Fruit fly (Drosophila melanogaster): ENCODE results near the gene Mpp6.

Gene Mpp6

dm6 chr2L:21107651-21108489, 48.2 kb upstream of the Mpp6 start (continued):
- TF ChIP-seq esg (GFP tag; conservative IDR thresholded peaks at IDR 0.05) = no peak
- TF ChIP-seq Ssrp (tag; optimal IDR thresholded peaks at IDR 0.05) = no peak
- no peak for TF ChIP-seq gfzf (GFP tag; optimal IDR thresholded peaks at IDR 0.05)
- no peak for TF ChIP-seq jing (GFP tag; optimal IDR thresholded peaks at IDR 0.05)
- TF ChIP-seq onecut (GFP tag; IDR thresholded peaks at IDR 0.05) = no peak
- no peak for TF ChIP-seq dysf (GFP tag; IDR thresholded peaks at IDR 0.05)
- TF ChIP-seq ro (GFP tag; IDR thresholded peaks at IDR 0.05) = no peak
- TF ChIP-seq CG9817 (tag; optimal IDR thresholded peaks at IDR 0.05) = no peak
- no peak for TF ChIP-seq Vsx1 (GFP tag; optimal IDR thresholded peaks at IDR 0.05)
- no peak for TF ChIP-seq Bdp1 (GFP tag; optimal IDR thresholded peaks at IDR 0.05)
- no peak for TF ChIP-seq rib (GFP tag; IDR thresholded peaks at IDR 0.05)
- TF ChIP-seq cad (GFP tag; optimal IDR thresholded peaks at IDR 0.05) = no peak
- TF ChIP-seq CG13296 (GFP tag; optimal IDR thresholded peaks at IDR 0.05) = no peak
- TF ChIP-seq CG6272 (GFP tag; IDR thresholded peaks at IDR 0.05) = no peak
- no peak for TF ChIP-seq CG12391 (tag; optimal IDR thresholded peaks at IDR 0.05)
- TF ChIP-seq CG1529 (GFP tag; optimal IDR thresholded peaks at IDR 0.05) = no peak
- no peak for TF ChIP-seq Dad (GFP tag; optimal IDR thresholded peaks at IDR 0.05)
- TF ChIP-seq CG34376 (GFP tag; optimal IDR thresholded peaks at IDR 0.05) = no peak
- no peak for TF ChIP-seq CG1792 (GFP tag; optimal IDR thresholded peaks at IDR 0.05)
- TF ChIP-seq CG9797 (GFP tag; optimal IDR thresholded peaks at IDR 0.05) = no peak
- TF ChIP-seq Atf-2 (GFP tag; optimal IDR thresholded peaks at IDR 0.05) = no peak
- TF ChIP-seq CG7839 (tag; optimal IDR thresholded peaks at IDR 0.05) = no peak
- TF ChIP-seq so (GFP tag; IDR thresholded peaks at IDR 0.05) = no peak
- TF ChIP-seq kah (GFP tag; optimal IDR thresholded peaks at IDR 0.05) = no peak
- no peak for TF ChIP-seq NK7.1 (GFP tag; optimal IDR thresholded peaks at IDR 0.05)
- TF ChIP-seq Fer3 (tag; optimal IDR thresholded peaks at IDR 0.05) = no peak
- TF ChIP-seq fd64A (GFP tag; optimal IDR thresholded peaks at IDR 0.05) = no peak
- no peak for TF ChIP-seq CG14710 (tag; optimal IDR thresholded peaks at IDR 0.05)
- TF ChIP-seq dimm (GFP tag; IDR thresholded peaks at IDR 0.05) = no peak
- no peak for TF ChIP-seq pum (GFP tag; optimal IDR thresholded peaks at IDR 0.05)
- TF ChIP-seq CG30431 (GFP tag; optimal IDR thresholded peaks at IDR 0.05) = no peak
- no peak for TF ChIP-seq CG13775 (GFP tag; optimal IDR thresholded peaks at IDR 0.05)
- TF ChIP-seq otp (GFP tag; IDR thresholded peaks at IDR 0.05) = no peak
- TF ChIP-seq CG4328 (GFP tag; optimal IDR thresholded peaks at IDR 0.05) = no peak
- TF ChIP-seq lov (optimal IDR thresholded peaks at IDR 0.05) = no peak
- TF ChIP-seq lov (GFP tag; IDR thresholded peaks at IDR 0.05) = no peak
- no peak for TF ChIP-seq CG10979 (tag; optimal IDR thresholded peaks at IDR 0.05)
- no peak for TF ChIP-seq pita (GFP tag; optimal IDR thresholded peaks at IDR 0.05)
- TF ChIP-seq Rfx (GFP tag; IDR thresholded peaks at IDR 0.05) = 0 out of 2 replicates have a peak, but pooled peaks have one; percentile 24
- TF ChIP-seq lilli (GFP tag; optimal IDR thresholded peaks at IDR 0.05) = no peak
- no peak for TF ChIP-seq mam (GFP tag; optimal IDR thresholded peaks at IDR 0.05)
- no peak for TF ChIP-seq sug (tag; optimal IDR thresholded peaks at IDR 0.05)
- TF ChIP-seq Sry-δ (GFP tag; optimal IDR thresholded peaks at IDR 0.05) = no peak
- TF ChIP-seq pros (GFP tag; optimal IDR thresholded peaks at IDR 0.05) = no peak
- TF ChIP-seq MESR4 (GFP tag; optimal IDR thresholded peaks at IDR 0.05) = no peak
- TF ChIP-seq Taf1 (GFP tag; IDR thresholded peaks at IDR 0.05) = no peak
- TF ChIP-seq cwo (GFP tag; optimal IDR thresholded peaks at IDR 0.05) = peak; percentile 51
- TF ChIP-seq CG7786 (GFP tag; optimal IDR thresholded peaks at IDR 0.05) = no peak
- no peak for TF ChIP-seq lab (GFP tag; optimal IDR thresholded peaks at IDR 0.05)
- TF ChIP-seq CG8924 (tag; optimal IDR thresholded peaks at IDR 0.05) = no peak
- TF ChIP-seq D19B (GFP tag; optimal IDR thresholded peaks at IDR 0.05) = no peak
